Worm (Caenorhabditis elegans): Measurements from ENCODE around the gene W04H10.1.

ce11 chrII:574064-574463 is 34.8 kb upstream of the W04H10.1 start:
- TF ChIP-seq nhr-11 (tag; optimal IDR thresholded peaks at IDR 0.05), result no peak
- TF ChIP-seq pag-3 (tag; optimal IDR thresholded peaks at IDR 0.05; ENCODE audit: borderline replicate concordance), result no peak
